Worm (Caenorhabditis elegans) whole organism, midembryonic: ENCODE measurements around the gene nspd-2.

Source experiments
- T22C8.4 ChIP-seq: fragments of 200-800 bp; sonication (Bioruptor generic); IDR thresholded peaks from 2 replicates; pipeline ENCODE4 v1.3.6; 2022; ENCODE audit warnings: missing genetic modification characterization, missing compliant biosample characterization
- cog-1 ChIP-seq: sonication (generic microtip); optimal IDR thresholded peaks from 2 replicates; lab custom pipeline; 2016; ENCODE audit warnings: missing genetic modification characterization, missing compliant biosample characterization
- flt-1 ChIP-seq: fragments of 200-800 bp; sonication (Bioruptor generic); IDR thresholded peaks from 2 replicates; pipeline ENCODE4 v1.3.6; 2022; ENCODE audit warnings: missing genetic modification characterization, missing compliant biosample characterization
- klf-2 ChIP-seq: fragments of 200-800 bp; sonication (Bioruptor generic); conservative IDR thresholded peaks from 2 replicates; pipeline ENCODE4 v1.3.6; 2022; ENCODE audit warnings: missing genetic modification reagents, missing genetic modification characterization, missing compliant biosample characterization
- med-1 ChIP-seq: sonication (generic microtip); optimal IDR thresholded peaks from 2 replicates; lab custom pipeline; 2017; ENCODE audit warnings: missing genetic modification characterization, mild to moderate bottlenecking, missing compliant biosample characterization, antibody characterized with exemption, missing genetic modification reagents; ENCODE audit not compliant: insufficient read depth
- ref-1 ChIP-seq: fragments of 200-800 bp; sonication (Bioruptor generic); conservative IDR thresholded peaks from 2 replicates; pipeline ENCODE4 v1.3.6; 2022; ENCODE audit warnings: missing genetic modification reagents, missing genetic modification characterization, missing compliant biosample characterization
- tab-1 ChIP-seq: fragments of 200-800 bp; sonication (Bioruptor generic); IDR thresholded peaks from 2 replicates; pipeline ENCODE4 v1.3.6; 2022; ENCODE audit warnings: missing genetic modification characterization, missing compliant biosample characterization
- ztf-23 ChIP-seq: fragments of 200-800 bp; sonication (Bioruptor generic); IDR thresholded peaks from 2 replicates; pipeline ENCODE4 v1.3.6; 2022; ENCODE audit warnings: missing genetic modification reagents, missing genetic modification characterization, missing compliant biosample characterization
- ztf-29 ChIP-seq: fragments of 200-800 bp; sonication (Bioruptor generic); IDR thresholded peaks from 2 replicates; pipeline ENCODE4 v1.3.6; 2022; ENCODE audit warnings: missing genetic modification reagents, missing genetic modification characterization, missing compliant biosample characterization

The nspd-2 gene

ce11 chrIV:9852818-9853466, 9.1 kb downstream of the nspd-2 start:
- TF ChIP-seq ref-1 (GFP tag; lab: Robert Waterston, UW) (no peak), klf-2 (GFP tag; lab: Robert Waterston, UW) (no peak), T22C8.4 (GFP tag; lab: Robert Waterston, UW) (no peak), flt-1 (no peak), ztf-23 (no peak), cog-1 (no peak), ztf-29 (GFP tag; lab: Robert Waterston, UW) (no peak), med-1 (GFP tag; lab: Kevin White, UChicago) (no peak), tab-1 (no peak)

ce11 chrIV:9854952-9855351, 11.1 kb downstream of the nspd-2 start:
- no peak for TF ChIP-seq med-1 (GFP tag; lab: Kevin White, UChicago)

ce11 chrIV:9855712-9856111, 11.9 kb downstream of the nspd-2 start, which contains the start of gene K07F5.12:
Gene K07F5.12, plus strand, starts transcription at chrIV:9856012.
- TF ChIP-seq T22C8.4 (GFP tag; lab: Robert Waterston, UW), result no peak
- TF ChIP-seq ref-1 (GFP tag; lab: Robert Waterston, UW), result no peak
- TF ChIP-seq ztf-29 (GFP tag; lab: Robert Waterston, UW), result no peak
- TF ChIP-seq tab-1, result no peak
- no peak for TF ChIP-seq klf-2 (GFP tag; lab: Robert Waterston, UW)
- TF ChIP-seq flt-1, result no peak
- TF ChIP-seq med-1 (GFP tag; lab: Kevin White, UChicago), result no peak

- TF ChIP-seq ref-1 (GFP tag; lab: Robert Waterston, UW) (no peak), klf-2 (GFP tag; lab: Robert Waterston, UW) (no peak), ztf-29 (GFP tag; lab: Robert Waterston, UW) (no peak), tab-1 (no peak), flt-1 (no peak), ztf-23 (no peak), cog-1 (no peak), med-1 (GFP tag; lab: Kevin White, UChicago) (no peak), T22C8.4 (GFP tag; lab: Robert Waterston, UW) (no peak)
Measured at ce11 chrIV:9857952-9858488, 14.2 kb downstream of the nspd-2 start, which contains the start of gene npp-1. Gene npp-1, plus strand, starts transcription at chrIV:9858488.

ce11 chrIV:9858970-9859369, 15.1 kb downstream of the nspd-2 start:
- TF ChIP-seq ref-1 (GFP tag; lab: Robert Waterston, UW), result no peak
- no peak for TF ChIP-seq T22C8.4 (GFP tag; lab: Robert Waterston, UW)
- TF ChIP-seq flt-1, result no peak
- no peak for TF ChIP-seq tab-1
- TF ChIP-seq ztf-29 (GFP tag; lab: Robert Waterston, UW), result no peak
- no peak for TF ChIP-seq ztf-23
- TF ChIP-seq klf-2 (GFP tag; lab: Robert Waterston, UW), result no peak
- TF ChIP-seq cog-1, result no peak
- no peak for TF ChIP-seq med-1 (GFP tag; lab: Kevin White, UChicago)

- TF ChIP-seq tab-1 (no peak), ztf-23 (no peak), ref-1 (GFP tag; lab: Robert Waterston, UW) (no peak), klf-2 (GFP tag; lab: Robert Waterston, UW) (no peak), flt-1 (no peak), T22C8.4 (GFP tag; lab: Robert Waterston, UW) (no peak), cog-1 (no peak), ztf-29 (GFP tag; lab: Robert Waterston, UW) (no peak), med-1 (GFP tag; lab: Kevin White, UChicago) (no peak)
Measured at ce11 chrIV:9861921-9862320, 18.1 kb downstream of the nspd-2 start, which contains the start of gene K07F5.14. Gene K07F5.14, plus strand, starts transcription at chrIV:9862221.

ce11 chrIV:9863817-9864216, 20.0 kb downstream of the nspd-2 start, which contains the start of gene K07F5.16:
Gene K07F5.16, plus strand, starts transcription at chrIV:9864117.
- TF ChIP-seq cog-1 (no peak), ref-1 (GFP tag; lab: Robert Waterston, UW) (no peak)

- TF ChIP-seq med-1 (GFP tag; lab: Kevin White, UChicago), result no peak
Measured at ce11 chrIV:9864778-9865177, 20.9 kb downstream of the nspd-2 start, which contains the start of the genes K07F5.15 and K07F5.22. Gene K07F5.15, plus strand, starts transcription at chrIV:9865078. Gene K07F5.22, plus strand, starts transcription at chrIV:9865078.

ce11 chrIV:9866865-9867264, 23.0 kb downstream of the nspd-2 start:
- no peak for TF ChIP-seq ref-1 (GFP tag; lab: Robert Waterston, UW)
- no peak for TF ChIP-seq cog-1
- TF ChIP-seq ztf-23, result no peak
- no peak for TF ChIP-seq ztf-29 (GFP tag; lab: Robert Waterston, UW)

- TF ChIP-seq cog-1, result no peak
- TF ChIP-seq ref-1 (GFP tag; lab: Robert Waterston, UW), result no peak
- TF ChIP-seq ztf-23, result no peak
- no peak for TF ChIP-seq tab-1
- TF ChIP-seq flt-1, result no peak
- no peak for TF ChIP-seq med-1 (GFP tag; lab: Kevin White, UChicago)
- no peak for TF ChIP-seq klf-2 (GFP tag; lab: Robert Waterston, UW)
- no peak for TF ChIP-seq T22C8.4 (GFP tag; lab: Robert Waterston, UW)
Measured at ce11 chrIV:9867915-9868314, 24.1 kb downstream of the nspd-2 start.
